Worm (Caenorhabditis elegans) whole organism, L4 larva: ENCODE data around the gene cab-1.

Experiments
- F10B5.3 ChIP-seq: sonication (generic microtip); optimal IDR thresholded peaks from 2 replicates; lab custom pipeline; 2016; ENCODE audit warnings: mild to moderate bottlenecking, missing genetic modification characterization, missing compliant biosample characterization
- ceh-82 ChIP-seq: sonication (generic microtip); optimal IDR thresholded peaks from 2 replicates; lab custom pipeline; 2017; ENCODE audit warnings: missing biosample characterization, missing genetic modification characterization
- daf-12 ChIP-seq: fragments of 150-350 bp; optimal IDR thresholded peaks from 2 replicates; lab custom pipeline; 2014; ENCODE audit warnings: missing biosample characterization, missing genetic modification reagents, missing genetic modification characterization
- egl-27 ChIP-seq: sonication (generic microtip); optimal IDR thresholded peaks from 3 replicates; lab custom pipeline; 2017; ENCODE audit warnings: missing biosample characterization, missing genetic modification reagents, missing genetic modification characterization
- jun-1 ChIP-seq: fragments of 150-350 bp; optimal IDR thresholded peaks from 2 replicates; lab custom pipeline; 2014; ENCODE audit warnings: missing biosample characterization, missing genetic modification reagents, missing genetic modification characterization
- lim-7 ChIP-seq: fragments of 200-800 bp; sonication (Bioruptor generic); IDR thresholded peaks from 2 replicates; pipeline ENCODE4 v1.3.6; 2022; ENCODE audit warnings: missing genetic modification characterization, missing compliant biosample characterization
- lin-13 ChIP-seq: fragments of 150-350 bp; optimal IDR thresholded peaks from 2 replicates; lab custom pipeline; 2014; ENCODE audit warnings: missing biosample characterization, missing genetic modification reagents, missing genetic modification characterization
- lin-39 ChIP-seq: fragments of 150-350 bp; optimal IDR thresholded peaks from 2 replicates; lab custom pipeline; 2014; ENCODE audit warnings: missing biosample characterization, missing genetic modification reagents, missing genetic modification characterization
- nhr-11 ChIP-seq: fragments of 150-350 bp; optimal IDR thresholded peaks from 2 replicates; lab custom pipeline; 2014; ENCODE audit warnings: missing biosample characterization, missing genetic modification characterization
- nhr-237 ChIP-seq: sonication (generic microtip); optimal IDR thresholded peaks from 2 replicates; lab custom pipeline; 2017; ENCODE audit warnings: missing biosample characterization, missing genetic modification characterization
- nhr-25 ChIP-seq: sonication (generic microtip); optimal IDR thresholded peaks from 2 replicates; lab custom pipeline; 2017; ENCODE audit warnings: missing genetic modification characterization, mild to moderate bottlenecking, missing compliant biosample characterization, antibody characterized with exemption, moderate library complexity, borderline replicate concordance; ENCODE audit not compliant: insufficient read depth
- snpc-4 ChIP-seq: fragments of 150-350 bp; optimal IDR thresholded peaks from 2 replicates; lab custom pipeline; 2014; ENCODE audit warnings: missing biosample characterization, missing genetic modification characterization
- unc-62 ChIP-seq, 3 experiments: fragments of 150-350 bp in 1 of 3; sonication (generic microtip); optimal IDR thresholded peaks in 2 of 3; peaks in 1 of 3; 1 replicate in 1 of 3; 2 replicates in 2 of 3; lab custom pipeline; 2014 to 2017; ENCODE audit warnings: missing biosample characterization in 3 of 3, missing genetic modification characterization in 3 of 3, missing genetic modification reagents in 3 of 3, missing genotype in 1 of 3

- TF ChIP-seq egl-27 (tag; lab: Kevin White, UChicago), result no peak
- no peak for TF ChIP-seq nhr-237 (tag; lab: Kevin White, UChicago)
- no peak for TF ChIP-seq lin-39 (tag; lab: Kevin White, UChicago)
- TF ChIP-seq F10B5.3, result no peak
- TF ChIP-seq ceh-82, result no peak
- TF ChIP-seq nhr-25, result no peak
- peak in 1 of 2 experiments; percentile 86 for TF ChIP-seq unc-62 (GFP tag; optimal IDR thresholded peaks at IDR 0.05 in 1 of 2; lab: Kevin White, UChicago)
- no peak for TF ChIP-seq unc-62 (tag; optimal IDR thresholded peaks at IDR 0.05; lab: Kevin White, UChicago)
- TF ChIP-seq snpc-4 (tag; lab: Kevin White, UChicago), result no peak
- no peak for TF ChIP-seq jun-1 (tag; lab: Kevin White, UChicago)
- TF ChIP-seq lin-13 (GFP tag; lab: Kevin White, UChicago), result no peak
- TF ChIP-seq lim-7 (GFP tag; lab: Robert Waterston, UW), result no peak
- TF ChIP-seq nhr-11 (tag; lab: Kevin White, UChicago), result no peak
- TF ChIP-seq daf-12, result no peak
Observed at ce11 chrX:12201435-12201834, 11.3 kb downstream of the cab-1 start.
